Fruit fly (Drosophila melanogaster): ENCODE data around the gene CG33928.

Gene CG33928

DNA sequence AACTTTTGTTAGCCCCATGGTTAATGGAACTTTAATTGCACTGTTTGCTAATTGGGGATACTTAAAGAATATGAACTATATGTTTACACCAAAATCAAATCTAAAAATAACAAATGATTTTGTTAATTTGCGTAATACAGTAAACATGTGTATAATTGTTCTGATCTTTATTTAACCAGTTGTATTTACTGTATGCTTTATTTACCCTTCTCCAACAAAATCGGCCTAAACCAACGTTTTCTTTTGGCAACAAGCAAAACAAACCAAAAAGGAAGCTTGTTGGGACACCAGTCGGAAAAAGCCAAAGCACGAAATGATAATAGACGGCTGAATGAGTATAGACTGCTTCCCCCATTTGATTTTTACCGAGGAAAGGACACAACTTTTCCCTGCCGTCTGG is 34.2 kb upstream of the CG33928 start (continued):
- TF ChIP-seq CG3995 (GFP tag; optimal IDR thresholded peaks at IDR 0.05): peak; percentile 36
- peak; percentile 89 for TF ChIP-seq fd3F (GFP tag; optimal IDR thresholded peaks at IDR 0.05)
- TF ChIP-seq CG10321 (GFP tag; IDR thresholded peaks at IDR 0.05): no peak
- no peak for TF ChIP-seq hb (GFP tag; IDR thresholded peaks at IDR 0.05; ENCODE audit: partially characterized antibody)
- TF ChIP-seq sug (tag; optimal IDR thresholded peaks at IDR 0.05): peak; percentile 66
- TF ChIP-seq CG8388 (GFP tag; optimal IDR thresholded peaks at IDR 0.05): no peak
- TF ChIP-seq rib (GFP tag; IDR thresholded peaks at IDR 0.05): peak; percentile 87
- peak; percentile 32; the same call in 1 of the 2 replicates for TF ChIP-seq ranshi (GFP tag; IDR thresholded peaks at IDR 0.05)
- TF ChIP-seq bigmax (GFP tag; optimal IDR thresholded peaks at IDR 0.05): no peak
- peak; percentile 78 for TF ChIP-seq BtbVII (GFP tag; optimal IDR thresholded peaks at IDR 0.05)
- TF ChIP-seq CG11085 (GFP tag; IDR thresholded peaks at IDR 0.05): peak; percentile 26; the same call in 1 of the 2 replicates
- TF ChIP-seq seq (GFP tag; IDR thresholded peaks at IDR 0.05): peak; percentile 35; the same call in 1 of the 2 replicates
- peak; percentile 37 for TF ChIP-seq CG31365 (tag; optimal IDR thresholded peaks at IDR 0.05)
- TF ChIP-seq Spps (tag; optimal IDR thresholded peaks at IDR 0.05): no peak
- no peak for TF ChIP-seq CG13287 (GFP tag; IDR thresholded peaks at IDR 0.05; ENCODE audit: partially characterized antibody)
- TF ChIP-seq zfh1 (GFP tag; IDR thresholded peaks at IDR 0.05): no peak
- no peak for TF ChIP-seq bowl (GFP tag; IDR thresholded peaks at IDR 0.05)
- no peak for TF ChIP-seq TFAM (GFP tag; optimal IDR thresholded peaks at IDR 0.05)
- no peak for TF ChIP-seq CG10654 (GFP tag; optimal IDR thresholded peaks at IDR 0.05)
- TF ChIP-seq Doc2 (GFP tag; IDR thresholded peaks at IDR 0.05): no peak
- TF ChIP-seq lab (GFP tag; optimal IDR thresholded peaks at IDR 0.05): peak; percentile 95
- TF ChIP-seq chif (GFP tag; optimal IDR thresholded peaks at IDR 0.05): peak in 1 of 2 experiments; percentile 27
- peak; percentile 78 for TF ChIP-seq Rfx (GFP tag; IDR thresholded peaks at IDR 0.05)
- TF ChIP-seq CG11504 (tag; optimal IDR thresholded peaks at IDR 0.05): no peak
- peak; percentile 2 for TF ChIP-seq pzg (GFP tag; optimal IDR thresholded peaks at IDR 0.05)
- peak; percentile 86 for TF ChIP-seq schlank (tag; optimal IDR thresholded peaks at IDR 0.05)
- no peak for TF ChIP-seq row (GFP tag; IDR thresholded peaks at IDR 0.05)
- no peak for TF ChIP-seq eve (GFP tag; optimal IDR thresholded peaks at IDR 0.05)
- no peak for TF ChIP-seq CG4730 (GFP tag; IDR thresholded peaks at IDR 0.05)
- TF ChIP-seq Hr51 (GFP tag; optimal IDR thresholded peaks at IDR 0.05): peak in 1 of 2 experiments; percentile 9
- TF ChIP-seq jing (GFP tag; optimal IDR thresholded peaks at IDR 0.05): no peak
- no peak for TF ChIP-seq CTCF (GFP tag; optimal IDR thresholded peaks at IDR 0.05)
- TF ChIP-seq CG15514 (GFP tag; optimal IDR thresholded peaks at IDR 0.05): peak; percentile 86
- no peak for TF ChIP-seq Lhr (GFP tag; optimal IDR thresholded peaks at IDR 0.05)
- TF ChIP-seq CG33213 (GFP tag; optimal IDR thresholded peaks at IDR 0.05): peak; percentile 22
- TF ChIP-seq CG1792 (GFP tag; optimal IDR thresholded peaks at IDR 0.05): peak; percentile 22
- no peak for TF ChIP-seq chm (GFP tag; IDR thresholded peaks at IDR 0.05)
- no peak for TF ChIP-seq chinmo (GFP tag; IDR thresholded peaks at IDR 0.05; ENCODE audit: partially characterized antibody)
- no peak for TF ChIP-seq CG14441 (GFP tag; IDR thresholded peaks at IDR 0.05)
- peak; percentile 41 for TF ChIP-seq CG13296 (GFP tag; optimal IDR thresholded peaks at IDR 0.05)
- TF ChIP-seq pho (GFP tag; optimal IDR thresholded peaks at IDR 0.05): peak; percentile 59
- peak; percentile 56 for TF ChIP-seq CG15269 (tag; optimal IDR thresholded peaks at IDR 0.05)
- TF ChIP-seq Atf6 (GFP tag; IDR thresholded peaks at IDR 0.05): peak; percentile 88
- no peak; the same call in 2 of the 3 replicates for TF ChIP-seq so (GFP tag; IDR thresholded peaks at IDR 0.05)
- TF ChIP-seq Nf-YB (GFP tag; optimal IDR thresholded peaks at IDR 0.05): no peak
- peak; percentile 69 for TF ChIP-seq CG10543 (GFP tag; optimal IDR thresholded peaks at IDR 0.05)
- no peak for TF ChIP-seq CG5245 (GFP tag; optimal IDR thresholded peaks at IDR 0.05)
- TF ChIP-seq Blimp-1 (GFP tag; optimal IDR thresholded peaks at IDR 0.05): no peak
- peak; percentile 89 for TF ChIP-seq B-H2 (GFP tag; optimal IDR thresholded peaks at IDR 0.05)
- TF ChIP-seq slp2 (GFP tag; optimal IDR thresholded peaks at IDR 0.05): no peak
- TF ChIP-seq fd102C (GFP tag; optimal IDR thresholded peaks at IDR 0.05): no peak
